Fruit fly (Drosophila melanogaster): ENCODE measurements around the gene D2hgdh.

D2hgdh gene

dm6 chrX:2134965-2135758, 6.1 kb upstream of the D2hgdh start:
- TF ChIP-seq pita (GFP tag; optimal IDR thresholded peaks at IDR 0.05), result no peak
- no peak for TF ChIP-seq Tbp (GFP tag; optimal IDR thresholded peaks at IDR 0.05)
- no peak for TF ChIP-seq yki (optimal IDR thresholded peaks at IDR 0.05)
- TF ChIP-seq BEAF-32 (GFP tag; optimal IDR thresholded peaks at IDR 0.05), result peak; percentile 6
- TF ChIP-seq CG1233 (GFP tag; optimal IDR thresholded peaks at IDR 0.05), result peak; percentile 91
- no peak for TF ChIP-seq ham (GFP tag; IDR thresholded peaks at IDR 0.05)
- no peak for TF ChIP-seq Elba2 (GFP tag; optimal IDR thresholded peaks at IDR 0.05)
- peak; percentile 57; the same call in 1 of the 2 replicates for TF ChIP-seq CG8765 (GFP tag; IDR thresholded peaks at IDR 0.05)
- TF ChIP-seq jing (GFP tag; optimal IDR thresholded peaks at IDR 0.05), result peak; percentile 73
- peak; percentile 86 for TF ChIP-seq CG15011 (GFP tag; optimal IDR thresholded peaks at IDR 0.05)
- TF ChIP-seq CG30020 (tag; optimal IDR thresholded peaks at IDR 0.05), result peak; percentile 64
- peak; percentile 89 for TF ChIP-seq Blimp-1 (GFP tag; optimal IDR thresholded peaks at IDR 0.05)
- peak; percentile 24 for TF ChIP-seq CG17186 (GFP tag; optimal IDR thresholded peaks at IDR 0.05)
- peak; percentile 84 for TF ChIP-seq CG15514 (GFP tag; optimal IDR thresholded peaks at IDR 0.05)
- TF ChIP-seq Deaf1 (tag; optimal IDR thresholded peaks at IDR 0.05), result peak; percentile 77
- peak; percentile 92 for TF ChIP-seq CG14710 (tag; optimal IDR thresholded peaks at IDR 0.05)
- TF ChIP-seq psq (GFP tag; optimal IDR thresholded peaks at IDR 0.05), result peak; percentile 56
- peak; percentile 82 for TF ChIP-seq E2f1 (GFP tag; IDR thresholded peaks at IDR 0.05)
- TF ChIP-seq CG18011 (GFP tag; optimal IDR thresholded peaks at IDR 0.05), result peak; percentile 52
- no peak for TF ChIP-seq hbn (GFP tag; IDR thresholded peaks at IDR 0.05; ENCODE audit: partially characterized antibody)
- TF ChIP-seq insv (GFP tag; optimal IDR thresholded peaks at IDR 0.05), result peak; percentile 12 to 68
- peak; percentile 78 for TF ChIP-seq CG6683 (GFP tag; optimal IDR thresholded peaks at IDR 0.05)
- no peak for TF ChIP-seq sima (GFP tag; optimal IDR thresholded peaks at IDR 0.05)
- peak; percentile 81 for TF ChIP-seq tio (GFP tag; optimal IDR thresholded peaks at IDR 0.05)
- peak; percentile 83 for TF ChIP-seq Fer2 (tag; optimal IDR thresholded peaks at IDR 0.05)
- TF ChIP-seq CG17912 (GFP tag; optimal IDR thresholded peaks at IDR 0.05), result peak; percentile 42
- peak; percentile 76 for TF ChIP-seq D19B (GFP tag; optimal IDR thresholded peaks at IDR 0.05)
- TF ChIP-seq jigr1 (GFP tag; IDR thresholded peaks at IDR 0.05), result peak; percentile 64; the same call in 2 of the 3 replicates
- TF ChIP-seq chm (GFP tag; IDR thresholded peaks at IDR 0.05), result peak; percentile 67
- TF ChIP-seq sim (GFP tag; IDR thresholded peaks at IDR 0.05), result peak; percentile 64
- peak; percentile 76 for TF ChIP-seq gce (GFP tag; IDR thresholded peaks at IDR 0.05)
- TF ChIP-seq CG17359 (tag; optimal IDR thresholded peaks at IDR 0.05), result peak; percentile 90
- TF ChIP-seq croc (GFP tag; conservative IDR thresholded peaks at IDR 0.05), result peak; percentile 76
- TF ChIP-seq CG3163 (GFP tag; optimal IDR thresholded peaks at IDR 0.05), result peak; percentile 47
- TF ChIP-seq CG2129 (GFP tag; IDR thresholded peaks at IDR 0.05; ENCODE audit: partially characterized antibody), result no peak
- TF ChIP-seq sens (GFP tag), result peak; percentile 98
- TF ChIP-seq CG33557 (GFP tag; optimal IDR thresholded peaks at IDR 0.05), result peak; percentile 91
- TF ChIP-seq CG3726 (GFP tag; IDR thresholded peaks at IDR 0.05), result peak; percentile 61; the same call in 1 of the 3 replicates
- TF ChIP-seq bowl (GFP tag; IDR thresholded peaks at IDR 0.05), result peak; percentile 43; the same call in 1 of the 2 replicates
- TF ChIP-seq usp (GFP tag; optimal IDR thresholded peaks at IDR 0.05), result no peak
- TF ChIP-seq CG11504 (tag; optimal IDR thresholded peaks at IDR 0.05), result peak; percentile 93
- TF ChIP-seq kay (GFP tag; optimal IDR thresholded peaks at IDR 0.05), result peak; percentile 75
- TF ChIP-seq fru (optimal IDR thresholded peaks at IDR 0.05), result no peak
- peak; percentile 94 for TF ChIP-seq pros (GFP tag; optimal IDR thresholded peaks at IDR 0.05)
- peak; percentile 86 for TF ChIP-seq lilli (GFP tag; optimal IDR thresholded peaks at IDR 0.05)
- TF ChIP-seq CG11695 (GFP tag; IDR thresholded peaks at IDR 0.05), result peak; percentile 92
- peak; percentile 85 for TF ChIP-seq odd (GFP tag; optimal IDR thresholded peaks at IDR 0.05)
- peak; percentile 75 for TF ChIP-seq CG11398 (GFP tag; optimal IDR thresholded peaks at IDR 0.05)
- TF ChIP-seq gt (GFP tag; IDR thresholded peaks at IDR 0.05), result no peak
- peak; percentile 75 for TF ChIP-seq mirr (GFP tag; optimal IDR thresholded peaks at IDR 0.05)
